Fruit fly (Drosophila melanogaster) whole organism, embryonic: ENCODE data around the gene CG43198.
A peak's percentile ranks its signal among the peaks of the same experiment; 100 is the strongest.

Source experiments
- Atf6 ChIP-seq: fragments of 200-800 bp; sonication (Bioruptor generic); IDR thresholded peaks from 2 replicates; pipeline ENCODE4 v1.3.6; 2022; ENCODE audit warnings: missing biosample characterization, missing genetic modification characterization
- BtbVII ChIP-seq: fragments of 200-800 bp; sonication (Bioruptor generic); optimal IDR thresholded peaks from 3 replicates; lab custom pipeline; 2017; ENCODE audit warnings: missing biosample characterization, mild to moderate bottlenecking, missing genetic modification characterization
- CG10654 ChIP-seq: fragments of 200-800 bp; sonication (Bioruptor generic); optimal IDR thresholded peaks from 2 replicates; lab custom pipeline; 2016; ENCODE audit warnings: missing biosample characterization, missing genetic modification characterization
- CG10959 ChIP-seq: fragments of 200-800 bp; sonication (Bioruptor generic); IDR thresholded peaks from 2 replicates; pipeline ENCODE4 v1.3.6; 2022; ENCODE audit warnings: missing biosample characterization, missing genetic modification characterization
- CG11456 ChIP-seq: fragments of 200-800 bp; sonication (Bioruptor generic); IDR thresholded peaks from 3 replicates; pipeline ENCODE4 v1.3.6; 2022; ENCODE audit warnings: missing biosample characterization, missing genetic modification characterization
- CG11723 ChIP-seq: fragments of 200-800 bp; sonication (Bioruptor generic); optimal IDR thresholded peaks from 2 replicates; lab custom pipeline; 2017; ENCODE audit warnings: missing biosample characterization, mild to moderate bottlenecking, missing genetic modification characterization
- CG12155 ChIP-seq: fragments of 200-800 bp; sonication (Bioruptor generic); optimal IDR thresholded peaks from 3 replicates; lab custom pipeline; 2016; ENCODE audit warnings: missing biosample characterization, missing genetic modification characterization
- CG12219 ChIP-seq: fragments of 200-800 bp; sonication (Bioruptor generic); optimal IDR thresholded peaks from 3 replicates; lab custom pipeline; 2018; ENCODE audit warnings: missing biosample characterization, mild to moderate bottlenecking, missing genetic modification characterization
- CG13287 ChIP-seq: fragments of 200-800 bp; sonication (Bioruptor generic); IDR thresholded peaks from 2 replicates; pipeline ENCODE4 v1.3.6; 2022; ENCODE audit warnings: missing biosample characterization, missing genetic modification characterization; ENCODE audit not compliant: partially characterized antibody
- CG15601 ChIP-seq: fragments of 200-800 bp; sonication (Bioruptor generic); optimal IDR thresholded peaks from 3 replicates; lab custom pipeline; 2019; ENCODE audit warnings: missing biosample characterization, mild to moderate bottlenecking, missing genetic modification characterization, moderate library complexity
- CG1603 ChIP-seq: fragments of 200-800 bp; sonication (Bioruptor generic); optimal IDR thresholded peaks from 2 replicates; lab custom pipeline; 2019; ENCODE audit warnings: missing biosample characterization, mild to moderate bottlenecking, missing genetic modification characterization, moderate library complexity
- CG30431 ChIP-seq: fragments of 200-800 bp; sonication (Bioruptor generic); optimal IDR thresholded peaks from 2 replicates; lab custom pipeline; 2017; ENCODE audit warnings: missing biosample characterization, missing genetic modification characterization
- CG31224 ChIP-seq: fragments of 200-800 bp; sonication (Bioruptor generic); IDR thresholded peaks from 2 replicates; pipeline ENCODE4 v1.3.6; 2022; ENCODE audit warnings: missing biosample characterization, missing genetic modification characterization
- CG43689 ChIP-seq: fragments of 200-800 bp; sonication (Bioruptor generic); IDR thresholded peaks from 2 replicates; pipeline ENCODE4 v1.3.6; 2022; ENCODE audit warnings: missing biosample characterization, missing genetic modification characterization
- CG8281 ChIP-seq: fragments of 200-800 bp; sonication (Bioruptor generic); optimal IDR thresholded peaks from 2 replicates; lab custom pipeline; 2018; ENCODE audit warnings: missing biosample characterization, mild to moderate bottlenecking, missing genetic modification characterization, moderate library complexity
- CG9727 ChIP-seq: fragments of 200-800 bp; sonication (Bioruptor generic); optimal IDR thresholded peaks from 3 replicates; lab custom pipeline; 2017; ENCODE audit warnings: missing biosample characterization, mild to moderate bottlenecking, missing genetic modification characterization
- CG9797 ChIP-seq: fragments of 200-800 bp; sonication (Bioruptor generic); optimal IDR thresholded peaks from 3 replicates; lab custom pipeline; 2018; ENCODE audit warnings: missing biosample characterization, mild to moderate bottlenecking, missing genetic modification characterization
- Doc2 ChIP-seq: fragments of 200-800 bp; sonication (Bioruptor generic); IDR thresholded peaks from 2 replicates; pipeline ENCODE4 v1.3.6; 2022; ENCODE audit warnings: missing biosample characterization, missing genetic modification characterization
- Eip74EF ChIP-seq, 2 experiments: fragments of 200-800 bp in 1 of 2; fragments of >200 bp in 1 of 2; sonication (Bioruptor generic) in 1 of 2; optimal IDR thresholded peaks; 2 replicates each; lab custom pipeline; 2017 to 2019; ENCODE audit warnings: missing biosample characterization in 2 of 2, missing genetic modification characterization in 2 of 2, mild to moderate bottlenecking in 1 of 2, moderate library complexity in 1 of 2
- Ets65A ChIP-seq: fragments of 200-800 bp; sonication (Bioruptor generic); peaks from one replicate; lab custom pipeline; 2016; ENCODE audit warnings: missing biosample characterization, missing genetic modification characterization
- H15 ChIP-seq: fragments of 200-800 bp; sonication (Bioruptor generic); IDR thresholded peaks from 3 replicates; pipeline ENCODE4 v1.3.6; 2022; ENCODE audit warnings: missing biosample characterization, missing genetic modification characterization
- HHEX ChIP-seq: fragments of 200-800 bp; sonication (Bioruptor generic); optimal IDR thresholded peaks from 3 replicates; lab custom pipeline; 2017; ENCODE audit warnings: missing biosample characterization, mild to moderate bottlenecking, missing genetic modification characterization, missing genetic modification reagents
- HLH4C ChIP-seq: fragments of 200-800 bp; sonication (Bioruptor generic); IDR thresholded peaks from 3 replicates; pipeline ENCODE4 v1.3.6; 2022; ENCODE audit warnings: missing biosample characterization, missing genetic modification characterization; ENCODE audit not compliant: partially characterized antibody
- Hsf ChIP-seq: fragments of 200-800 bp; sonication (Bioruptor generic); optimal IDR thresholded peaks from 3 replicates; lab custom pipeline; 2016; ENCODE audit warnings: missing biosample characterization, missing genetic modification characterization
- NFAT ChIP-seq: fragments of 200-800 bp; sonication (Bioruptor generic); IDR thresholded peaks from 2 replicates; pipeline ENCODE4 v1.3.6; 2022; ENCODE audit warnings: missing biosample characterization, missing genetic modification characterization
- abd-A ChIP-seq: fragments of 200-800 bp; sonication (Bioruptor generic); optimal IDR thresholded peaks from 3 replicates; lab custom pipeline; 2019; ENCODE audit warnings: missing biosample characterization, mild to moderate bottlenecking, missing genetic modification characterization, moderate library complexity
- aop ChIP-seq: fragments of 200-800 bp; sonication (Bioruptor generic); IDR thresholded peaks from 2 replicates; pipeline ENCODE4 v1.3.6; 2022; ENCODE audit warnings: missing biosample characterization, missing genetic modification characterization
- ara ChIP-seq: fragments of 200-800 bp; sonication (Bioruptor generic); IDR thresholded peaks from 2 replicates; pipeline ENCODE4 v1.3.6; 2022; ENCODE audit warnings: missing biosample characterization, missing genetic modification characterization
- cas ChIP-seq: fragments of 200-800 bp; sonication (Bioruptor generic); IDR thresholded peaks from 2 replicates; pipeline ENCODE4 v1.3.6; 2022; ENCODE audit warnings: missing biosample characterization, missing genetic modification characterization
- chinmo ChIP-seq: fragments of 200-800 bp; sonication (Bioruptor generic); IDR thresholded peaks from 4 replicates; pipeline ENCODE4 v1.3.6; 2022; ENCODE audit warnings: missing biosample characterization, missing genetic modification characterization; ENCODE audit not compliant: partially characterized antibody
- corto ChIP-seq: fragments of 200-800 bp; sonication (Bioruptor generic); optimal IDR thresholded peaks from 2 replicates; lab custom pipeline; 2016; ENCODE audit warnings: missing biosample characterization, mild to moderate bottlenecking, missing genetic modification characterization, moderate library complexity
- cwo ChIP-seq: fragments of 200-800 bp; sonication (Bioruptor generic); optimal IDR thresholded peaks from 3 replicates; lab custom pipeline; 2017; ENCODE audit warnings: missing biosample characterization, missing genetic modification characterization, mild to moderate bottlenecking, moderate library complexity, missing genetic modification reagents
- dpn ChIP-seq, 2 experiments: fragments of 200-800 bp; sonication (Bioruptor generic); optimal IDR thresholded peaks; 3 replicates each; lab custom pipeline; 2016; ENCODE audit warnings: missing biosample characterization in 2 of 2, missing genetic modification characterization in 2 of 2
- en ChIP-seq: fragments of 200-800 bp; sonication (Bioruptor generic); optimal IDR thresholded peaks from 2 replicates; lab custom pipeline; 2016; ENCODE audit warnings: missing biosample characterization, missing genetic modification characterization
- h ChIP-seq: fragments of >200 bp; optimal IDR thresholded peaks from 2 replicates; lab custom pipeline; 2017
- lbe ChIP-seq: fragments of 200-800 bp; sonication (Bioruptor generic); optimal IDR thresholded peaks from 2 replicates; lab custom pipeline; 2016; ENCODE audit warnings: missing biosample characterization, mild to moderate bottlenecking, missing genetic modification characterization
- mirr ChIP-seq: fragments of 200-800 bp; sonication (Bioruptor generic); optimal IDR thresholded peaks from 3 replicates; lab custom pipeline; 2018; ENCODE audit warnings: missing biosample characterization, mild to moderate bottlenecking, missing genetic modification characterization
- nom ChIP-seq: fragments of 200-800 bp; sonication (Bioruptor generic); optimal IDR thresholded peaks from 2 replicates; lab custom pipeline; 2017; ENCODE audit warnings: missing biosample characterization, missing genetic modification characterization, mild to moderate bottlenecking, moderate library complexity, missing genetic modification reagents
- org-1 ChIP-seq: fragments of 200-800 bp; sonication (Bioruptor generic); optimal IDR thresholded peaks from 2 replicates; lab custom pipeline; 2017; ENCODE audit warnings: missing biosample characterization, missing genetic modification characterization
- pan ChIP-seq, 4 experiments: fragments of >200 bp in 3 of 4; fragments of 200-800 bp in 1 of 4; sonication (Bioruptor generic) in 1 of 4; optimal IDR thresholded peaks in 3 of 4; IDR thresholded peaks in 1 of 4; 2 replicates each; pipeline versions ENCODE4 v1.3.6 to Lab custom; 2017 to 2022; ENCODE audit warnings: missing biosample characterization in 2 of 4, missing genetic modification characterization in 2 of 4, mixed read lengths in 1 of 4
- prd ChIP-seq, 3 experiments: fragments of >200 bp in 2 of 3; fragments of 200-800 bp in 1 of 3; sonication (Bioruptor generic) in 1 of 3; optimal IDR thresholded peaks in 2 of 3; IDR thresholded peaks in 1 of 3; 2 replicates in 2 of 3; 3 replicates in 1 of 3; pipeline versions ENCODE4 v1.3.6 to Lab custom; 2017 to 2022; ENCODE audit warnings: missing biosample characterization in 1 of 3, missing genetic modification characterization in 1 of 3
- repo ChIP-seq: fragments of 200-800 bp; sonication (Bioruptor generic); optimal IDR thresholded peaks from 2 replicates; lab custom pipeline; 2016; ENCODE audit warnings: missing biosample characterization, missing genetic modification characterization
- row ChIP-seq: fragments of 200-800 bp; sonication (Bioruptor generic); IDR thresholded peaks from 3 replicates; pipeline ENCODE4 v1.3.6; 2022; ENCODE audit warnings: missing biosample characterization, missing genetic modification characterization
- sens ChIP-seq: fragments of 200-800 bp; sonication (Bioruptor generic); peaks from one replicate; lab custom pipeline; 2016; ENCODE audit warnings: missing biosample characterization, missing genetic modification characterization
- sens-2 ChIP-seq: fragments of 200-800 bp; sonication (Bioruptor generic); IDR thresholded peaks from 2 replicates; pipeline ENCODE4 v1.3.6; 2022; ENCODE audit warnings: missing biosample characterization, missing genetic modification characterization
- tna ChIP-seq: fragments of 200-800 bp; sonication (Bioruptor generic); IDR thresholded peaks from 2 replicates; pipeline ENCODE4 v1.3.6; 2022; ENCODE audit warnings: missing biosample characterization, missing genetic modification characterization; ENCODE audit not compliant: partially characterized antibody
- vvl ChIP-seq: fragments of 200-800 bp; sonication (Bioruptor generic); IDR thresholded peaks from 2 replicates; pipeline ENCODE4 v1.3.6; 2022; ENCODE audit warnings: missing biosample characterization, missing genetic modification characterization
- zen2 ChIP-seq: fragments of 200-800 bp; sonication (Bioruptor generic); IDR thresholded peaks from 3 replicates; pipeline ENCODE4 v1.3.6; 2022; ENCODE audit warnings: missing biosample characterization, missing genetic modification characterization; ENCODE audit not compliant: partially characterized antibody

Gene CG43198

DNA sequence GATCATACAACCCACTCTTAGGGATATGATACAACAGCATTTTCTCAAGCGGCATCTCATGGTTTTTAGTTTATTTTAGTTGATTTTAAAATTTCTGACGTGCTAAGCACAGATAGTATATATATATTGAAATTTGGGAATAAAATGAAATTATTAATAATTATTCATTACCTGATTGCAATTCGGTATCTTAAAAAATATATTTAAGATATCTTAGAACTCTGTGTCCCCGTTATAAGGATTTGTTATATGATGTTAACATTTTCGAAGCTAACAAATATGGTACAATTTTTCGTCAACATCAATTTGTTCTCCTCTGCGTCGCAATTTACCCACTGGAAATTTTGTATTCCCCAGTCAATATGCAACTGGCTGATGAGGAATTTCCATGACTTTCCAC is at the start of gene CG43198:
Gene CG43198, minus strand, starts transcription at position 101 of the 400 bp plus-strand sequence.
- TF ChIP-seq cwo (no peak), row (GFP tag; lab: Robert Waterston, UW) (no peak), CG11456 (GFP tag; lab: Robert Waterston, UW) (no peak), H15 (GFP tag; lab: Robert Waterston, UW) (no peak), CG8281 (tag; lab: Kevin White, UChicago) (no peak), lbe (GFP tag; lab: Kevin White, UChicago) (no peak), mirr (GFP tag; lab: Kevin White, UChicago) (no peak), aop (no peak), en (no peak), CG30431 (GFP tag; lab: Kevin White, UChicago) (no peak), sens-2 (no peak), CG13287 (GFP tag; lab: Robert Waterston, UW) (no peak), CG43689 (GFP tag; lab: Robert Waterston, UW) (no peak)
- TF ChIP-seq, all 482 proteins: peak for 0

DNA sequence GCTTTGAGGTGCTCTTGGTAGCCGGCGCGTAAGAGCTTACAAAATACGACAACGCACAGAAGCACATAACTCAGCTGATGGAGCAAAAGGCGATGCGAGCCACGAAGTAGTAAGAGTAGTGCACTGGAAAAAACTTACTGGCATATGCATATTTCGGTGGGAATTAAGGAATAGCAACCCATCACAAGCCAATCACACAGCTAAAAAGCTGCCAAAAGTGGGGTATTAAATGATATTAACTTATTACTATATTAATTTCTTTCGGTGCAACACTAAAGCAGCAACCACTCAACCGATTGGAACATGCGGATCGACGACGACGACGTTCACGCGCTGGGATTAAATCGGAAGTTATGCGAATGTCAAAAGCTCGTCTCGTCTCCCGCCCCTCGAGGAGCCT is 37.8 kb upstream of the CG43198 start:
- TF ChIP-seq Doc2 (GFP tag; lab: Robert Waterston, UW) (no peak), repo (GFP tag; lab: Kevin White, UChicago) (no peak), CG9797 (GFP tag; lab: Kevin White, UChicago) (no peak), CG31224 (GFP tag; lab: Robert Waterston, UW) (no peak), abd-A (tag; lab: Kevin White, UChicago) (no peak), prd (optimal IDR thresholded peaks at IDR 0.05; lab: Kevin White, UChicago) (no peak), prd (GFP tag; IDR thresholded peaks at IDR 0.05; lab: Robert Waterston, UW) (peak; percentile 36; the same call in 2 of the 3 replicates), Ets65A (GFP tag; lab: Kevin White, UChicago) (peak; percentile 12), HLH4C (GFP tag; lab: Robert Waterston, UW) (no peak), nom (GFP tag; lab: Kevin White, UChicago) (peak; percentile 16), sens (GFP tag; lab: Kevin White, UChicago) (peak; percentile 32), CG1603 (tag; lab: Kevin White, UChicago) (no peak), CG15601 (tag; lab: Kevin White, UChicago) (no peak)

DNA sequence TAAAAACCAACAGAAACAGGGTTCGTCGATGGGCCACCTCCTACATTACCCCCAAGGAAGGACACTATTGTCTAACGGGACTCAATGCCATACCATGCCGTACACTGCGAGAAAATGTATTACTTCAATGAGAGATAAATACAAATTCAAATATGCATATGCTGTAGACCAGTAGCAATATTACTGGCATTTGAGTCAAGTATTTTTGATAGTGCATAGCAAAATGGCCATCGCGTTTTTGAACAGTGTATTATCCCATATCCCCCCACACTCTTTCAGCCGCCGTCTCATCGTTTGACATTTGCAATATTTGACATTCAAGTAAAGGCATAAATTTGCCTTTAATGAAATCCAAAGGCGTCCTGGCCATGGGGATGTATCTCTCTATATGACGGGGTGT is 35.1 kb upstream of the CG43198 start:
- TF ChIP-seq CG43689 (GFP tag; lab: Robert Waterston, UW) (no peak), Eip74EF (GFP tag; optimal IDR thresholded peaks at IDR 0.05; lab: Kevin White, UChicago) (no peak), h (lab: Kevin White, UChicago) (no peak), Atf6 (GFP tag; lab: Robert Waterston, UW) (no peak), mirr (GFP tag; lab: Kevin White, UChicago) (no peak), CG30431 (GFP tag; lab: Kevin White, UChicago) (no peak), cas (GFP tag; lab: Robert Waterston, UW) (no peak), dpn (GFP tag; optimal IDR thresholded peaks at IDR 0.05; lab: Kevin White, UChicago) (peak; percentile 11 to 13), CG11723 (GFP tag; lab: Kevin White, UChicago) (no peak), chinmo (GFP tag; lab: Robert Waterston, UW) (no peak), HHEX (GFP tag; lab: Kevin White, UChicago) (no peak), CG10959 (GFP tag; lab: Robert Waterston, UW) (no peak; the same call in 1 of the 2 replicates), NFAT (GFP tag; lab: Robert Waterston, UW) (no peak), corto (GFP tag; lab: Kevin White, UChicago) (no peak), CG12155 (GFP tag; lab: Kevin White, UChicago) (no peak), Hsf (GFP tag; lab: Kevin White, UChicago) (peak; percentile 24), vvl (GFP tag; lab: Robert Waterston, UW) (no peak), BtbVII (no peak), pan (optimal IDR thresholded peaks at IDR 0.05; lab: Kevin White, UChicago) (no peak), pan (GFP tag; optimal IDR thresholded peaks at IDR 0.05 in 1 of 2, IDR thresholded peaks at IDR 0.05 in 1 of 2) (no peak), zen2 (no peak), CG10654 (GFP tag; lab: Kevin White, UChicago) (no peak), org-1 (peak; percentile 29), CG12219 (GFP tag; lab: Kevin White, UChicago) (no peak), CG9727 (GFP tag; lab: Kevin White, UChicago) (peak; percentile 30), ara (GFP tag; lab: Robert Waterston, UW) (no peak), tna (GFP tag; lab: Robert Waterston, UW) (no peak)
